Worm (Caenorhabditis elegans): ENCODE data around the gene cam-1.

DNA sequence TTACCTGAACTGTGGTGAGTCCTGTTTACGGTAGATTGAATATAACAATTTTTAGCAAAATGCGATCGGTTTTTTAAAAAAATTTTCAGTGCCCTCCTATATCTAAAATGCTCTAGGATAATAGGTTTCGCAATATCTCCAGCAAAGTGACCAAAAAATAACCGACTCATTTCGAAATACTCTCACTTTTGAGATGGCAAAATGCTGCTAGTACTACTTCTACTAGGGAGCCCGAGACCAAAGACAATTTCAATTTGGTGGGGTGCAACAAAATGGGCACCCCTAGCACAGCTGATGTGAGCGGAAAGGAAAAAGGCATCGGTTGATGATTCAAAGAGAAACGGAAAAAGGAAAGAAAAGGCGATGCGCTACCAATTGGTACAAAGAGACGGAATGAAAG is 6.6 kb downstream of the cam-1 start:
- TF ChIP-seq ama-1 (optimal IDR thresholded peaks at IDR 0.05) (no peak), B0310.2 (tag; optimal IDR thresholded peaks at IDR 0.05) (no peak), hmbx-1 (tag; optimal IDR thresholded peaks at IDR 0.05) (no peak), hnd-1 (tag; optimal IDR thresholded peaks at IDR 0.05) (no peak), tbx-11 (GFP tag; IDR thresholded peaks at IDR 0.05) (no peak)

Data from whole organism, early embryonic.